Worm (Caenorhabditis elegans) whole organism, late embryonic: ENCODE data around the gene cyp-32A1.

Experiments used
- C08G9.2 ChIP-seq: sonication (generic microtip); optimal IDR thresholded peaks from 2 replicates; lab custom pipeline; 2016; ENCODE audit warnings: mild to moderate bottlenecking, missing genetic modification characterization, moderate library complexity, missing compliant biosample characterization
- C38D4.7 ChIP-seq: fragments of 200-800 bp; sonication (Bioruptor generic); optimal IDR thresholded peaks from 2 replicates; lab custom pipeline; 2018; ENCODE audit warnings: mild to moderate bottlenecking, missing genetic modification characterization, moderate library complexity, missing compliant biosample characterization
- F13H6.1 ChIP-seq: sonication (generic microtip); optimal IDR thresholded peaks from 2 replicates; lab custom pipeline; 2016; ENCODE audit warnings: missing genetic modification characterization, missing compliant biosample characterization
- K02D7.2 ChIP-seq: sonication (generic microtip); optimal IDR thresholded peaks from 2 replicates; lab custom pipeline; 2017; ENCODE audit warnings: mild to moderate bottlenecking, missing genetic modification characterization, missing compliant biosample characterization
- K09A11.1 ChIP-seq: sonication (generic microtip); optimal IDR thresholded peaks from 2 replicates; lab custom pipeline; 2017; ENCODE audit warnings: antibody characterized with exemption, mild to moderate bottlenecking, missing genetic modification characterization, missing compliant biosample characterization; ENCODE audit not compliant: insufficient read depth
- ama-1 ChIP-seq: fragments of 150-350 bp; optimal IDR thresholded peaks from 2 replicates; lab custom pipeline; 2014
- ceh-19 ChIP-seq: fragments of 200-800 bp; sonication (Bioruptor generic); optimal IDR thresholded peaks from 2 replicates; lab custom pipeline; 2018; ENCODE audit warnings: mild to moderate bottlenecking, missing genetic modification characterization, missing compliant biosample characterization
- ceh-2 ChIP-seq: sonication (generic microtip); optimal IDR thresholded peaks from 2 replicates; lab custom pipeline; 2016; ENCODE audit warnings: missing genotype, missing genetic modification characterization, missing compliant biosample characterization
- ceh-22 ChIP-seq: sonication (generic microtip); optimal IDR thresholded peaks from 2 replicates; lab custom pipeline; 2017; ENCODE audit warnings: missing biosample characterization, missing genetic modification characterization
- ceh-31 ChIP-seq: sonication (generic microtip); optimal IDR thresholded peaks from 2 replicates; lab custom pipeline; 2016; ENCODE audit warnings: missing genetic modification characterization, missing compliant biosample characterization
- ceh-34 ChIP-seq: sonication (generic microtip); optimal IDR thresholded peaks from 2 replicates; lab custom pipeline; 2016; ENCODE audit warnings: mild to moderate bottlenecking, missing genetic modification characterization, missing compliant biosample characterization
- ceh-45 ChIP-seq: fragments of 200-800 bp; sonication (Bioruptor generic); IDR thresholded peaks from 2 replicates; pipeline ENCODE4 v1.3.6; 2022; ENCODE audit warnings: missing genetic modification reagents, missing genetic modification characterization, missing compliant biosample characterization
- ceh-48 ChIP-seq: sonication (generic microtip); optimal IDR thresholded peaks from 2 replicates; lab custom pipeline; 2016; ENCODE audit warnings: missing genetic modification characterization, inconsistent platforms, missing compliant biosample characterization
- ceh-6 ChIP-seq: fragments of 200-800 bp; sonication (Bioruptor generic); optimal IDR thresholded peaks from 2 replicates; lab custom pipeline; 2018; ENCODE audit warnings: mild to moderate bottlenecking, missing genetic modification characterization, missing compliant biosample characterization
- eyg-1 ChIP-seq: sonication (generic microtip); optimal IDR thresholded peaks from 2 replicates; lab custom pipeline; 2016; ENCODE audit warnings: missing genotype, missing genetic modification characterization, missing compliant biosample characterization
- fkh-6 ChIP-seq: sonication (generic microtip); optimal IDR thresholded peaks from 2 replicates; lab custom pipeline; 2016; ENCODE audit warnings: missing genetic modification characterization, missing compliant biosample characterization
- gmeb-2 ChIP-seq: sonication (generic microtip); optimal IDR thresholded peaks from 2 replicates; lab custom pipeline; 2016; ENCODE audit warnings: missing genetic modification characterization, inconsistent platforms, missing compliant biosample characterization
- hlh-13 ChIP-seq: fragments of 200-800 bp; sonication (Bioruptor generic); optimal IDR thresholded peaks from 2 replicates; lab custom pipeline; 2018; ENCODE audit warnings: mild to moderate bottlenecking, missing genetic modification characterization, missing compliant biosample characterization
- hlh-15 ChIP-seq: sonication (generic microtip); optimal IDR thresholded peaks from 2 replicates; lab custom pipeline; 2016; ENCODE audit warnings: missing genetic modification characterization, missing compliant biosample characterization
- hlh-30 ChIP-seq: sonication (generic microtip); optimal IDR thresholded peaks from 2 replicates; lab custom pipeline; 2017; ENCODE audit warnings: antibody characterized with exemption, missing genetic modification characterization, missing compliant biosample characterization; ENCODE audit not compliant: insufficient read depth
- hlh-6 ChIP-seq: sonication (generic microtip); optimal IDR thresholded peaks from 2 replicates; lab custom pipeline; 2016; ENCODE audit warnings: missing genotype, missing genetic modification characterization, missing compliant biosample characterization
- hlh-8 ChIP-seq: sonication (generic microtip); optimal IDR thresholded peaks from 2 replicates; lab custom pipeline; 2016; ENCODE audit warnings: missing genotype, missing genetic modification characterization, missing compliant biosample characterization
- lin-11 ChIP-seq: fragments of 200-800 bp; sonication (Bioruptor generic); optimal IDR thresholded peaks from 2 replicates; lab custom pipeline; 2018; ENCODE audit warnings: mild to moderate bottlenecking, missing genetic modification characterization, missing compliant biosample characterization
- madf-2 ChIP-seq: sonication (generic microtip); optimal IDR thresholded peaks from 2 replicates; lab custom pipeline; 2017; ENCODE audit warnings: missing genetic modification characterization, missing compliant biosample characterization
- nhr-11 ChIP-seq: fragments of 150-350 bp; optimal IDR thresholded peaks from 2 replicates; lab custom pipeline; 2014; ENCODE audit warnings: missing biosample characterization, missing genetic modification characterization
- nhr-232 ChIP-seq: sonication (generic microtip); optimal IDR thresholded peaks from 2 replicates; lab custom pipeline; 2016; ENCODE audit warnings: missing genetic modification characterization, missing compliant biosample characterization
- pax-1 ChIP-seq: fragments of 150-350 bp; optimal IDR thresholded peaks from 2 replicates; lab custom pipeline; 2014; ENCODE audit warnings: missing biosample characterization, missing genetic modification characterization
- pha-2 ChIP-seq: sonication (generic microtip); optimal IDR thresholded peaks from 2 replicates; lab custom pipeline; 2017; ENCODE audit warnings: mild to moderate bottlenecking, missing genetic modification characterization, missing compliant biosample characterization
- pqm-1 ChIP-seq: sonication (generic microtip); optimal IDR thresholded peaks from 2 replicates; lab custom pipeline; 2016; ENCODE audit warnings: missing genetic modification characterization, missing compliant biosample characterization
- ref-2 ChIP-seq: sonication (generic microtip); optimal IDR thresholded peaks from 2 replicates; lab custom pipeline; 2016; ENCODE audit warnings: missing genetic modification characterization, missing compliant biosample characterization
- rnt-1 ChIP-seq: sonication (generic microtip); optimal IDR thresholded peaks from 2 replicates; lab custom pipeline; 2016; ENCODE audit warnings: missing genetic modification characterization, missing compliant biosample characterization
- sdc-2 ChIP-seq: sonication (generic microtip); optimal IDR thresholded peaks from 2 replicates; lab custom pipeline; 2016; ENCODE audit warnings: missing genotype, missing genetic modification characterization, missing compliant biosample characterization
- sox-2 ChIP-seq: fragments of 200-800 bp; sonication (Bioruptor generic); IDR thresholded peaks from 2 replicates; pipeline ENCODE4 v1.3.6; 2022; ENCODE audit warnings: missing genetic modification reagents, missing genetic modification characterization, missing compliant biosample characterization
- tbx-2 ChIP-seq: sonication (generic microtip); optimal IDR thresholded peaks from 2 replicates; lab custom pipeline; 2016; ENCODE audit warnings: missing genetic modification characterization, missing compliant biosample characterization
- tbx-7 ChIP-seq: sonication (generic microtip); optimal IDR thresholded peaks from 2 replicates; lab custom pipeline; 2016; ENCODE audit warnings: missing genotype, missing genetic modification characterization, missing compliant biosample characterization
- ttx-3 ChIP-seq: sonication (generic microtip); optimal IDR thresholded peaks from 2 replicates; lab custom pipeline; 2016; ENCODE audit warnings: missing genetic modification reagents, missing genetic modification characterization, missing compliant biosample characterization
- unc-55 ChIP-seq: sonication (generic microtip); optimal IDR thresholded peaks from 2 replicates; lab custom pipeline; 2017; ENCODE audit warnings: missing biosample characterization, missing genetic modification reagents, missing genetic modification characterization
- zip-5 ChIP-seq: sonication (generic microtip); optimal IDR thresholded peaks from 2 replicates; lab custom pipeline; 2016; ENCODE audit warnings: missing genetic modification characterization, missing compliant biosample characterization

cyp-32A1 gene

ce11 chrV:7804064-7804800 lies 22.6 kb downstream of the cyp-32A1 start, which contains the start of gene uvs-1:
Gene uvs-1, minus strand, starts transcription at chrV:7804208.
- TF ChIP-seq pha-2 (tag; lab: Kevin White, UChicago), result peak; percentile 13
- peak; percentile 41 for TF ChIP-seq ceh-31 (tag; lab: Kevin White, UChicago)
- peak; percentile 60 for TF ChIP-seq tbx-2 (tag; lab: Kevin White, UChicago)
- TF ChIP-seq eyg-1 (tag; lab: Kevin White, UChicago), result no peak
- peak; percentile 94 for TF ChIP-seq hlh-30 (tag; lab: Kevin White, UChicago)
- TF ChIP-seq ceh-34 (tag; lab: Kevin White, UChicago), result peak; percentile 1
- TF ChIP-seq hlh-8, result no peak
- TF ChIP-seq pax-1, result no peak
- TF ChIP-seq, all 69 proteins: peak for 5

DNA sequence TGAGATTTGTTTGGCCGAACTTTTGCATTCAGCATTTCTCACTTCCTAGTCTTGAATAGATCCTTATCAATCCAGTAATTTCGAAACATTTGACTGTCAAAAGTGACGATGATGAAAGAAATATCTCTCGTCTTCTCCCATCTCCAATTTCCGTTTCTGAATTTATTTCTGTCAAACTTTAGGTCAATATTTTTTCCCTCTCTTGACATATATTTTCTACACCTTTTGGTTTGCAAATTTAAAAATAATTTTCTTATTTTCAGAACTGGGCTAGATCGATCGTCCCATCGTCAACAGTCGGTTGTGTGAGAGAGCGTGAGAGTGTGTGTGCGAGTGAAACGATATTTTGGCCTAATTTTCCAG lies 23.2 kb downstream of the cyp-32A1 start, which contains the start of gene xpo-1:
Gene xpo-1, plus strand, starts transcription at position 264 of the 363 bp plus-strand sequence.
- TF ChIP-seq C08G9.2 (tag; lab: Kevin White, UChicago) (no peak), pqm-1 (no peak), nhr-11 (tag; lab: Kevin White, UChicago) (no peak), ceh-22 (no peak), fkh-6 (tag; lab: Kevin White, UChicago) (no peak), zip-5 (tag; lab: Kevin White, UChicago) (no peak), ceh-2 (tag; lab: Kevin White, UChicago) (no peak), ama-1 (lab: Kevin White, UChicago) (no peak), hlh-8 (no peak), unc-55 (no peak), ceh-19 (GFP tag; lab: Kevin White, UChicago) (no peak), hlh-13 (GFP tag; lab: Kevin White, UChicago) (no peak), eyg-1 (tag; lab: Kevin White, UChicago) (no peak), sdc-2 (no peak), rnt-1 (tag; lab: Kevin White, UChicago) (no peak), gmeb-2 (tag; lab: Kevin White, UChicago) (no peak), lin-11 (tag; lab: Kevin White, UChicago) (no peak), ceh-6 (GFP tag; lab: Kevin White, UChicago) (no peak), ref-2 (tag; lab: Kevin White, UChicago) (no peak), F13H6.1 (no peak)
- TF ChIP-seq, all 69 proteins: peak for 0

ce11 chrV:7806629-7807028 lies 25.0 kb downstream of the cyp-32A1 start:
- TF ChIP-seq K09A11.1 (tag; lab: Kevin White, UChicago) (no peak), ref-2 (tag; lab: Kevin White, UChicago) (no peak), F13H6.1 (no peak), hlh-8 (no peak), ceh-48 (tag; lab: Kevin White, UChicago) (no peak), hlh-6 (tag; lab: Kevin White, UChicago) (no peak), nhr-232 (tag; lab: Kevin White, UChicago) (no peak), C38D4.7 (GFP tag; lab: Kevin White, UChicago) (no peak), K02D7.2 (tag; lab: Kevin White, UChicago) (no peak), sdc-2 (no peak), ceh-45 (GFP tag; lab: Robert Waterston, UW) (no peak), tbx-7 (tag; lab: Kevin White, UChicago) (no peak), hlh-15 (tag; lab: Kevin White, UChicago) (no peak), ttx-3 (no peak), sox-2 (GFP tag; lab: Robert Waterston, UW) (no peak), madf-2 (no peak), pax-1 (no peak), tbx-2 (tag; lab: Kevin White, UChicago) (no peak), C08G9.2 (tag; lab: Kevin White, UChicago) (no peak)
